Worm (Caenorhabditis elegans): Measurements from ENCODE around the gene Y73B6BL.289.
A peak's percentile ranks its signal among the peaks of the same experiment; 100 is the strongest.

Gene Y73B6BL.289

DNA sequence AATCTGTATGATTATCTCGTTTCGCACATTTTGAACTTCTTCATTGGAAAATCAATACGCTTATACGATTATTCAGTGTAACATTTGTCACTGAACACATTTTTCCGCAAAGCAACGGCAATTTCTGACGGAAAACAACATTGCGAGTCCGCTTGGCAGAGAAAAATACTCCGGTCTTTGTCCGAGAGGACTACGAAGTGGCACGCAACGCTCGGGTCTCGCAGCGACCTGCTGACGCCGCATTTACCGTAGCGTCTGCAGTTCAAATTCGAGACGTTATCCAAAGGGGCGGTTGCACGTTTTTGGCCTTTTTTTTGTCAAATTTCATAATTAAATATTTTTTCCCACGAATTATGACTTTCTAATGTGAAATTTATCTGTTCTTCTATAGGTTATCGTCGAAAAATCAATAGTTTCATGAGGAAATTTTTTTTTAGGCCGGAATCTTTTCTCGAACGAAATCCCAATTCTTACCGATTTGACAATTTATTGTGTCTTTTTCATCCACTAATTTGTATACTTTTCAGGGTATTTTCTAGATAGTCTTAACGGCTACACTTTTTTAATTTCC is 23.6 kb upstream of the Y73B6BL.289 start, which contains the start of gene sqd-1:
Gene sqd-1 (plus strand): TSS at position 521 of the 571 bp plus-strand sequence.
- no peak for TF ChIP-seq aly-1 (tag; optimal IDR thresholded peaks at IDR 0.05)
- peak; percentile 80 for TF ChIP-seq F13C5.2 (tag; optimal IDR thresholded peaks at IDR 0.05)
- peak; percentile 49; the same call in 1 of the 2 replicates for TF ChIP-seq tbx-11 (GFP tag; IDR thresholded peaks at IDR 0.05)
- TF ChIP-seq ama-1 (optimal IDR thresholded peaks at IDR 0.05) = no peak
- TF ChIP-seq sea-1 (GFP tag; conservative IDR thresholded peaks at IDR 0.05) = no peak
- peak; percentile 54; the same call in 1 of the 2 replicates for TF ChIP-seq tbx-37 (GFP tag; conservative IDR thresholded peaks at IDR 0.05)
- no peak for TF ChIP-seq ceh-13 (GFP tag; optimal IDR thresholded peaks at IDR 0.05)
- TF ChIP-seq hnd-1 (tag; optimal IDR thresholded peaks at IDR 0.05) = no peak
- no peak for TF ChIP-seq ceh-36 (tag; optimal IDR thresholded peaks at IDR 0.05)
- no peak for TF ChIP-seq tra-4 (tag; optimal IDR thresholded peaks at IDR 0.05)
- TF ChIP-seq B0310.2 (tag; optimal IDR thresholded peaks at IDR 0.05) = no peak
- peak; percentile 73 for TF ChIP-seq hmg-4 (GFP tag; optimal IDR thresholded peaks at IDR 0.05)
- peak; percentile 63; the same call in 1 of the 2 replicates for TF ChIP-seq flt-1 (GFP tag; IDR thresholded peaks at IDR 0.05)
- TF ChIP-seq scrt-1 (GFP tag; IDR thresholded peaks at IDR 0.05) = no peak
- TF ChIP-seq hmbx-1 (tag; optimal IDR thresholded peaks at IDR 0.05) = no peak
- no peak for TF ChIP-seq ets-7 (tag; optimal IDR thresholded peaks at IDR 0.05)
- TF ChIP-seq pes-1 (GFP tag; IDR thresholded peaks at IDR 0.05) = peak; percentile 54; the same call in 1 of the 2 replicates

DNA sequence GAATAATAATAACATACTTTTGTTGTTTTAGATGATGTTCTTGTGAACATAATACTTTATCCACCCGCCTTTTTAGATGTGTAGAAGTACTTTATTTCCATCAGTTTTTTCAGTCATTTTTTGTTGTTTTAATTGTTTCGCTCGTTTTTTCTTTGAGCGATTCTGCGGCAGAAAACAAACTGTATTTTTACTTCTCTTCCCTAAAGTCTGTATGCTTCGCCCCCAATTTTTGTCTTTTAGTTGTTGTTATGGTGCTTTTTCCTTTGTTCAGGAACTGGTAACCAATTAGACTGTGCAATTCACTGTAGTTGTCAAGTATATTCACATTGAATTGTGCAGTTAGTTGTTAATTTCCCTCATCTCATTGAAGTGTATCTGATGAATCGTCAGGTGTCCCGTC is 21.5 kb upstream of the Y73B6BL.289 start:
- TF ChIP-seq ets-7 (tag; optimal IDR thresholded peaks at IDR 0.05) (no peak), pes-1 (GFP tag; IDR thresholded peaks at IDR 0.05) (no peak), ama-1 (optimal IDR thresholded peaks at IDR 0.05) (no peak), aly-1 (tag; optimal IDR thresholded peaks at IDR 0.05) (no peak), tra-4 (tag; optimal IDR thresholded peaks at IDR 0.05) (no peak), tbx-11 (GFP tag; IDR thresholded peaks at IDR 0.05) (no peak), hmbx-1 (tag; optimal IDR thresholded peaks at IDR 0.05) (no peak), flt-1 (GFP tag; IDR thresholded peaks at IDR 0.05) (no peak), F13C5.2 (tag; optimal IDR thresholded peaks at IDR 0.05) (no peak), hmg-4 (GFP tag; optimal IDR thresholded peaks at IDR 0.05) (no peak), scrt-1 (GFP tag; IDR thresholded peaks at IDR 0.05) (no peak), B0310.2 (tag; optimal IDR thresholded peaks at IDR 0.05) (no peak), ceh-36 (tag; optimal IDR thresholded peaks at IDR 0.05) (no peak), ceh-13 (GFP tag; optimal IDR thresholded peaks at IDR 0.05) (no peak), sea-1 (GFP tag; conservative IDR thresholded peaks at IDR 0.05) (no peak), tbx-37 (GFP tag; conservative IDR thresholded peaks at IDR 0.05) (no peak), hnd-1 (tag; optimal IDR thresholded peaks at IDR 0.05) (no peak)

DNA sequence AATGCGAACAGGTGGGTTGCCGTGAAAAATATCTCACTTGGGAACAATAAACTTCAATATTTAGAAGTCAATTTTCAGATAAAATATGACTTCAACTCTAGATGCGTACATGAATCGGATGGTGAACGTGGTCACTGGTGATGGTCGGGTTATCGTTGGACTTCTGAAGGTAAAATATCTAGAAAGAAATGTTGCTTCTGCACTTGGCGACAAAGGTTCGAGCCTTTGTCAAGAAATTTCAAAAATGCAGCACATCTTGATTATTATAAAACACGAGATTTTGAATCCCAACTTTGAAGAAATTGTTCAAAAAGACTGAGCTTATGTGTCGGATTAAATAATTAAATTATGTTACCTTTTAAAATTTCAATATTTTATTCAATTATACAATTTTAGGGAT is 20.9 kb upstream of the Y73B6BL.289 start, which contains the start of gene lsm-8:
Gene lsm-8 (plus strand): TSS at position 79 of the 400 bp plus-strand sequence.
- TF ChIP-seq tbx-11 (GFP tag; IDR thresholded peaks at IDR 0.05) (no peak), scrt-1 (GFP tag; IDR thresholded peaks at IDR 0.05) (no peak), hnd-1 (tag; optimal IDR thresholded peaks at IDR 0.05) (no peak), ets-7 (tag; optimal IDR thresholded peaks at IDR 0.05) (no peak), hmg-4 (GFP tag; optimal IDR thresholded peaks at IDR 0.05) (no peak), ceh-13 (GFP tag; optimal IDR thresholded peaks at IDR 0.05) (no peak), aly-1 (tag; optimal IDR thresholded peaks at IDR 0.05) (no peak), B0310.2 (tag; optimal IDR thresholded peaks at IDR 0.05) (no peak), tra-4 (tag; optimal IDR thresholded peaks at IDR 0.05) (no peak), F13C5.2 (tag; optimal IDR thresholded peaks at IDR 0.05) (no peak), tbx-37 (GFP tag; conservative IDR thresholded peaks at IDR 0.05) (no peak), ceh-36 (tag; optimal IDR thresholded peaks at IDR 0.05) (no peak), ama-1 (optimal IDR thresholded peaks at IDR 0.05) (no peak)

DNA sequence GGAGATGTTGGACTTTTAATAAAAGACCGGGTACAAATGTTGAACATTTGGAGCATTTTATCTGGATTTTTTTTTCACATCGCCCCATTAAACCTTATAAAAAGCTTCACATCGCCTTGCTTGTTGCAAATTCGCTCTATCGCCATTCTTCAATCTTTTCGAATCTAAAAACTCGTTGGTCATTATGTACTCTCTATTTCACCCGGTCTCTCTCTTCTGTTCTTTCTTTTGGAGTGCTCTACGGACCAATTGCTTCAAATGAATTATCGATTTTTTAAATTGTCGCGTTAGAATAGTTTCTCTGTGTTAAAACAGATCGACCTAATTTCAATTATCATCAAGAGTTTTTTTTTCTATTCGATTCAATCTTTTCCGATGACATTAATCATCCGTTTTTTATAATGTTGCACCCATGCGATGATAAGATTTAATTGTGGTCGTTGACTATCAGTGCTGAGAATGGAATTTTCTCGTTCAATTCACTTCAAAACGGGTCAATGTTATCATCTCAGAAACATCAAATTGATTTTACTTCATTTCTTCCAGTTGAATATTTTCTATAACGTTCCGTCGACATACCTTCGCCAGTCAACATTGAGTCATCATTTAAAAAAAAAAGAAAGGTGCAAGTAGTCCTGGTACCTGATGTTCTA is 19.8 kb upstream of the Y73B6BL.289 start:
- no peak for TF ChIP-seq ceh-36 (tag; optimal IDR thresholded peaks at IDR 0.05)
- TF ChIP-seq hnd-1 (tag; optimal IDR thresholded peaks at IDR 0.05) = no peak
- no peak for TF ChIP-seq hmbx-1 (tag; optimal IDR thresholded peaks at IDR 0.05)
- no peak for TF ChIP-seq aly-1 (tag; optimal IDR thresholded peaks at IDR 0.05)
- no peak for TF ChIP-seq ceh-13 (GFP tag; optimal IDR thresholded peaks at IDR 0.05)
- no peak for TF ChIP-seq hmg-4 (GFP tag; optimal IDR thresholded peaks at IDR 0.05)
- no peak for TF ChIP-seq scrt-1 (GFP tag; IDR thresholded peaks at IDR 0.05)
- no peak for TF ChIP-seq tbx-11 (GFP tag; IDR thresholded peaks at IDR 0.05)
- TF ChIP-seq tra-4 (tag; optimal IDR thresholded peaks at IDR 0.05) = no peak
- TF ChIP-seq B0310.2 (tag; optimal IDR thresholded peaks at IDR 0.05) = no peak
- TF ChIP-seq F13C5.2 (tag; optimal IDR thresholded peaks at IDR 0.05) = no peak
- TF ChIP-seq pes-1 (GFP tag; IDR thresholded peaks at IDR 0.05) = no peak
- TF ChIP-seq ets-7 (tag; optimal IDR thresholded peaks at IDR 0.05) = no peak
- no peak for TF ChIP-seq tbx-37 (GFP tag; conservative IDR thresholded peaks at IDR 0.05)

DNA sequence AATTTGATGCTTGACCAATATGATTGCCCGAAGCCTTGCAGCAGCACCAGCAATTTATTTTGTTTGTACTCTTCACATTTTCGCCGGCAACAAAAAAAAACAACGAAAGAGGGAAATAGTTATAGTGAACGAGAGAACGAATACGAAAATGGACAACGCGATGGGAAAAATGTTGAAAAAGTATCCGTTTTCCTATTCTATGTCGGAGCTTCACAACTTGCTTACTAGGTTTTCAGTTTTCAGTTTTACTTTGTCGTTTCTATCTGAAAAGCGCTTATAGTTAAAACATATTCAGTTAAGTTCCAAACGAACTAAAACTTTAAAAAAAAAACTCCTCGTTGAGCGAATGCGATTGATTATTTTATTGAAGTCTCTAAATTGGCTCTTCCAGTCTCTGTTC is 19.1 kb upstream of the Y73B6BL.289 start:
- TF ChIP-seq aly-1 (tag; optimal IDR thresholded peaks at IDR 0.05) = no peak
- TF ChIP-seq F13C5.2 (tag; optimal IDR thresholded peaks at IDR 0.05) = no peak
- no peak for TF ChIP-seq sea-1 (GFP tag; conservative IDR thresholded peaks at IDR 0.05)
- TF ChIP-seq ama-1 (optimal IDR thresholded peaks at IDR 0.05) = no peak
- no peak for TF ChIP-seq ceh-13 (GFP tag; optimal IDR thresholded peaks at IDR 0.05)
- no peak for TF ChIP-seq B0310.2 (tag; optimal IDR thresholded peaks at IDR 0.05)
- TF ChIP-seq hmg-4 (GFP tag; optimal IDR thresholded peaks at IDR 0.05) = no peak
- no peak for TF ChIP-seq hnd-1 (tag; optimal IDR thresholded peaks at IDR 0.05)
- TF ChIP-seq pes-1 (GFP tag; IDR thresholded peaks at IDR 0.05) = no peak
- TF ChIP-seq scrt-1 (GFP tag; IDR thresholded peaks at IDR 0.05) = no peak
- no peak for TF ChIP-seq tra-4 (tag; optimal IDR thresholded peaks at IDR 0.05)
- TF ChIP-seq ceh-36 (tag; optimal IDR thresholded peaks at IDR 0.05) = no peak
- no peak for TF ChIP-seq tbx-37 (GFP tag; conservative IDR thresholded peaks at IDR 0.05)
- TF ChIP-seq tbx-11 (GFP tag; IDR thresholded peaks at IDR 0.05) = no peak
- no peak for TF ChIP-seq hmbx-1 (tag; optimal IDR thresholded peaks at IDR 0.05)
- TF ChIP-seq ets-7 (tag; optimal IDR thresholded peaks at IDR 0.05) = no peak
- TF ChIP-seq flt-1 (GFP tag; IDR thresholded peaks at IDR 0.05) = no peak

DNA sequence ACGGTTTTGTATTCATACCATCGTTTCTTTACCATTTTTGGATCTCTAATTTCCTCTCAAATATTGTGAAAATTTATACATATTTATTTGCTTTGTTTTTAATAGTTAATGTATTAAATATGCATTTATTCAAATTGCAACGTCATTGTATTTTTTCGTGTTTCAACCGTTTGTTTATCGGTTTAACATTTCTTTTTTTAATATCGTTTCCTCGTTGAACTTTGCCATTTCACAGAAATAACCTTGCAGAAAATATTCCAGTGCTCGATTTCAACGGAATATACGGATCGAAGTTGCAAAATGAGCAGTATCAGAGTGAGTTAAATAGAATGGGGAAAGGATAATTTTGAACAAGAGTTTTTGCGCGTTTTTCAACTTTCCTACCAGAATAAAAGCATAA is 18.0 kb upstream of the Y73B6BL.289 start, which contains the start of gene seu-1:
Gene seu-1 (plus strand): TSS at position 301 of the 400 bp plus-strand sequence.
- TF ChIP-seq ceh-36 (tag; optimal IDR thresholded peaks at IDR 0.05) (no peak), sea-1 (GFP tag; conservative IDR thresholded peaks at IDR 0.05) (no peak), B0310.2 (tag; optimal IDR thresholded peaks at IDR 0.05) (no peak), flt-1 (GFP tag; IDR thresholded peaks at IDR 0.05) (no peak), tbx-37 (GFP tag; conservative IDR thresholded peaks at IDR 0.05) (no peak), tbx-11 (GFP tag; IDR thresholded peaks at IDR 0.05) (no peak), ama-1 (optimal IDR thresholded peaks at IDR 0.05) (no peak), tra-4 (tag; optimal IDR thresholded peaks at IDR 0.05) (no peak), hnd-1 (tag; optimal IDR thresholded peaks at IDR 0.05) (no peak), F13C5.2 (tag; optimal IDR thresholded peaks at IDR 0.05) (no peak), hmg-4 (GFP tag; optimal IDR thresholded peaks at IDR 0.05) (no peak), pes-1 (GFP tag; IDR thresholded peaks at IDR 0.05) (no peak), aly-1 (tag; optimal IDR thresholded peaks at IDR 0.05) (no peak), scrt-1 (GFP tag; IDR thresholded peaks at IDR 0.05) (no peak), ets-7 (tag; optimal IDR thresholded peaks at IDR 0.05) (no peak), ceh-13 (GFP tag; optimal IDR thresholded peaks at IDR 0.05) (no peak), hmbx-1 (tag; optimal IDR thresholded peaks at IDR 0.05) (no peak)

Measured in whole organism, early embryonic.